Fruit fly (Drosophila melanogaster) whole organism, prepupa: ENCODE data around the gene CG42747.

Experiments
- Blimp-1 ChIP-seq: fragments of 200-800 bp; sonication (Bioruptor generic); optimal IDR thresholded peaks from 3 replicates; lab custom pipeline; 2017; ENCODE audit warnings: missing biosample characterization, missing genetic modification characterization, mild to moderate bottlenecking, moderate library complexity, missing genetic modification reagents
- CG10669 ChIP-seq: fragments of 200-800 bp; sonication (Bioruptor generic); optimal IDR thresholded peaks from 3 replicates; lab custom pipeline; 2018; ENCODE audit warnings: missing biosample characterization, mild to moderate bottlenecking, missing genetic modification characterization, moderate library complexity
- CG11294 ChIP-seq: fragments of 200-800 bp; sonication (Bioruptor generic); IDR thresholded peaks from 2 replicates; pipeline ENCODE4 v1.3.6; 2022; ENCODE audit warnings: missing biosample characterization, missing genetic modification characterization
- CG11762 ChIP-seq: fragments of 200-800 bp; sonication (Bioruptor generic); optimal IDR thresholded peaks from 3 replicates; lab custom pipeline; 2016; ENCODE audit warnings: missing biosample characterization, missing genetic modification characterization; ENCODE audit not compliant: insufficient read depth
- CG11902 ChIP-seq: fragments of 200-800 bp; sonication (Bioruptor generic); optimal IDR thresholded peaks from 3 replicates; lab custom pipeline; 2016; ENCODE audit warnings: missing biosample characterization, missing genetic modification characterization
- CG15336 ChIP-seq: fragments of 200-800 bp; sonication (Bioruptor generic); IDR thresholded peaks from 2 replicates; pipeline ENCODE4 v1.3.6; 2022; ENCODE audit warnings: missing biosample characterization, missing genetic modification characterization
- CG1621 ChIP-seq: fragments of 200-800 bp; sonication (Bioruptor generic); optimal IDR thresholded peaks from 3 replicates; lab custom pipeline; 2018; ENCODE audit warnings: missing biosample characterization, mild to moderate bottlenecking, missing genetic modification characterization
- CG3032 ChIP-seq: fragments of 200-800 bp; optimal IDR thresholded peaks from 2 replicates; lab custom pipeline; 2019; ENCODE audit warnings: missing biosample characterization, mild to moderate bottlenecking, missing genetic modification characterization, moderate library complexity
- CG31627 ChIP-seq: fragments of 200-800 bp; sonication (Bioruptor generic); optimal IDR thresholded peaks from 3 replicates; lab custom pipeline; 2016; ENCODE audit warnings: missing biosample characterization, missing genetic modification characterization
- CG32006 ChIP-seq: fragments of 200-800 bp; sonication (Bioruptor generic); optimal IDR thresholded peaks from 3 replicates; lab custom pipeline; 2017; ENCODE audit warnings: missing biosample characterization, mild to moderate bottlenecking, missing genetic modification characterization
- CG34406 ChIP-seq: fragments of 200-800 bp; sonication (Bioruptor generic); optimal IDR thresholded peaks from 3 replicates; lab custom pipeline; 2016; ENCODE audit warnings: missing biosample characterization, missing genetic modification characterization
- CG3919 ChIP-seq: fragments of 200-800 bp; sonication (Bioruptor generic); optimal IDR thresholded peaks from 3 replicates; lab custom pipeline; 2016; ENCODE audit warnings: missing biosample characterization, missing genetic modification characterization
- CG4318 ChIP-seq: fragments of 200-800 bp; sonication (Bioruptor generic); optimal IDR thresholded peaks from 3 replicates; lab custom pipeline; 2017; ENCODE audit warnings: missing biosample characterization, mild to moderate bottlenecking, missing genetic modification characterization
- CG6163 ChIP-seq: fragments of 200-800 bp; sonication (Bioruptor generic); IDR thresholded peaks from 3 replicates; pipeline ENCODE4 v1.3.6; 2022; ENCODE audit warnings: missing biosample characterization, missing genetic modification characterization
- CG6276 ChIP-seq: fragments of 200-800 bp; sonication (Bioruptor generic); optimal IDR thresholded peaks from 2 replicates; lab custom pipeline; 2017; ENCODE audit warnings: missing biosample characterization, mild to moderate bottlenecking, missing genetic modification characterization
- CG6792 ChIP-seq: fragments of 200-800 bp; sonication (Bioruptor generic); optimal IDR thresholded peaks from 3 replicates; lab custom pipeline; 2016; ENCODE audit warnings: missing biosample characterization, missing genetic modification characterization
- CG6808 ChIP-seq: fragments of 200-800 bp; sonication (Bioruptor generic); optimal IDR thresholded peaks from 3 replicates; lab custom pipeline; 2017; ENCODE audit warnings: missing biosample characterization, missing genetic modification characterization, mild to moderate bottlenecking, moderate library complexity, missing genetic modification reagents
- CG6854 ChIP-seq: fragments of 200-800 bp; sonication (Bioruptor generic); optimal IDR thresholded peaks from 2 replicates; lab custom pipeline; 2017; ENCODE audit warnings: missing biosample characterization, mild to moderate bottlenecking, missing genetic modification characterization
- CG7368 ChIP-seq: fragments of 200-800 bp; sonication (Bioruptor generic); optimal IDR thresholded peaks from 3 replicates; lab custom pipeline; 2016; ENCODE audit warnings: missing biosample characterization, missing genetic modification characterization
- CG8119 ChIP-seq: fragments of 200-800 bp; sonication (Bioruptor generic); IDR thresholded peaks from 3 replicates; pipeline ENCODE4 v1.3.6; 2022; ENCODE audit warnings: missing biosample characterization, missing genetic modification characterization
- CG8319 ChIP-seq: fragments of 200-800 bp; sonication (Bioruptor generic); optimal IDR thresholded peaks from 3 replicates; lab custom pipeline; 2016; ENCODE audit warnings: missing biosample characterization, missing genetic modification characterization
- CG8632 ChIP-seq: fragments of 200-800 bp; sonication (Bioruptor generic); optimal IDR thresholded peaks from 3 replicates; lab custom pipeline; 2016; ENCODE audit warnings: missing biosample characterization, missing genetic modification characterization
- CG9139 ChIP-seq: fragments of 200-800 bp; sonication (Bioruptor generic); optimal IDR thresholded peaks from 3 replicates; lab custom pipeline; 2017; ENCODE audit warnings: missing biosample characterization, mild to moderate bottlenecking, missing genetic modification characterization
- Eip75B ChIP-seq: fragments of 200-800 bp; sonication (Bioruptor generic); optimal IDR thresholded peaks from 3 replicates; lab custom pipeline; 2016; ENCODE audit warnings: missing biosample characterization, missing genetic modification characterization
- Eip78C ChIP-seq: fragments of 200-800 bp; sonication (Bioruptor generic); peaks from one replicate; lab custom pipeline; 2016; ENCODE audit warnings: missing biosample characterization, missing genetic modification characterization
- Eip93F ChIP-seq: fragments of 200-800 bp; sonication (Bioruptor generic); optimal IDR thresholded peaks from 2 replicates; lab custom pipeline; 2016; ENCODE audit warnings: missing biosample characterization, mild to moderate bottlenecking, missing genetic modification characterization
- Ets21C ChIP-seq: fragments of 200-800 bp; sonication (Bioruptor generic); optimal IDR thresholded peaks from 3 replicates; lab custom pipeline; 2016; ENCODE audit warnings: missing biosample characterization, missing genetic modification characterization
- Ets96B ChIP-seq: fragments of 200-800 bp; optimal IDR thresholded peaks from 2 replicates; lab custom pipeline; 2019; ENCODE audit warnings: missing biosample characterization, mild to moderate bottlenecking, missing genetic modification characterization, moderate library complexity
- Hr38 ChIP-seq: sonication (Bioruptor generic); optimal IDR thresholded peaks from 2 replicates; lab custom pipeline; 2016; ENCODE audit warnings: missing biosample characterization, missing genetic modification characterization
- Hr39 ChIP-seq: fragments of 200-800 bp; sonication (Bioruptor generic); optimal IDR thresholded peaks from 2 replicates; lab custom pipeline; 2016; ENCODE audit warnings: missing biosample characterization, missing genetic modification characterization
- Hr4 ChIP-seq: fragments of 200-800 bp; sonication (Bioruptor generic); optimal IDR thresholded peaks from 3 replicates; lab custom pipeline; 2016; ENCODE audit warnings: missing biosample characterization, missing genetic modification characterization
- Lpt ChIP-seq: fragments of 200-800 bp; sonication (Bioruptor generic); optimal IDR thresholded peaks from 3 replicates; lab custom pipeline; 2016; ENCODE audit warnings: missing biosample characterization, missing genetic modification characterization
- Met ChIP-seq: fragments of 200-800 bp; sonication (Bioruptor generic); optimal IDR thresholded peaks from 3 replicates; lab custom pipeline; 2016; ENCODE audit warnings: missing biosample characterization, missing genetic modification characterization
- Sox102F ChIP-seq: fragments of 200-800 bp; sonication (Bioruptor generic); optimal IDR thresholded peaks from 2 replicates; lab custom pipeline; 2016; ENCODE audit warnings: missing biosample characterization, mild to moderate bottlenecking, missing genetic modification characterization
- Sox15 ChIP-seq: fragments of 200-800 bp; sonication (Bioruptor generic); optimal IDR thresholded peaks from 3 replicates; lab custom pipeline; 2016; ENCODE audit warnings: missing biosample characterization, missing genetic modification characterization
- achi ChIP-seq: fragments of 200-800 bp; sonication (Bioruptor generic); optimal IDR thresholded peaks from 3 replicates; lab custom pipeline; 2016; ENCODE audit warnings: missing biosample characterization, missing genetic modification characterization
- acj6 ChIP-seq: fragments of 200-800 bp; sonication (Bioruptor generic); optimal IDR thresholded peaks from 3 replicates; lab custom pipeline; 2016; ENCODE audit warnings: missing biosample characterization, missing genetic modification characterization
- cyc ChIP-seq: fragments of 200-800 bp; sonication (Bioruptor generic); optimal IDR thresholded peaks from 3 replicates; lab custom pipeline; 2016; ENCODE audit warnings: missing biosample characterization, missing genetic modification characterization
- dsx ChIP-seq: fragments of 200-800 bp; optimal IDR thresholded peaks from 3 replicates; lab custom pipeline; 2019; ENCODE audit warnings: missing biosample characterization, mild to moderate bottlenecking, missing genetic modification characterization, moderate library complexity; ENCODE audit not compliant: poor library complexity, severe bottlenecking
- eg ChIP-seq: fragments of 200-800 bp; sonication (Bioruptor generic); IDR thresholded peaks from 3 replicates; pipeline ENCODE4 v1.3.6; 2022; ENCODE audit warnings: missing biosample characterization, missing genetic modification characterization
- esn ChIP-seq: fragments of 200-800 bp; sonication (Bioruptor generic); optimal IDR thresholded peaks from 2 replicates; lab custom pipeline; 2016; ENCODE audit warnings: missing biosample characterization, mild to moderate bottlenecking, missing genetic modification characterization, moderate library complexity
- fd59A ChIP-seq: fragments of 200-800 bp; sonication (Bioruptor generic); optimal IDR thresholded peaks from 2 replicates; lab custom pipeline; 2017; ENCODE audit warnings: missing biosample characterization, mild to moderate bottlenecking, missing genetic modification characterization, missing genetic modification reagents
- lz ChIP-seq: fragments of 200-800 bp; sonication (Bioruptor generic); optimal IDR thresholded peaks from 3 replicates; lab custom pipeline; 2016; ENCODE audit warnings: missing biosample characterization, missing genetic modification characterization
- net ChIP-seq: fragments of 200-800 bp; sonication (Bioruptor generic); optimal IDR thresholded peaks from 3 replicates; lab custom pipeline; 2016; ENCODE audit warnings: missing biosample characterization, missing genetic modification characterization
- spab ChIP-seq: fragments of 200-800 bp; sonication (Bioruptor generic); optimal IDR thresholded peaks from 2 replicates; lab custom pipeline; 2017; ENCODE audit warnings: missing biosample characterization, mild to moderate bottlenecking, missing genetic modification characterization, missing genetic modification reagents
- ss ChIP-seq, 2 experiments: fragments of 200-800 bp; sonication (Bioruptor generic); optimal IDR thresholded peaks; 2 replicates in 1 of 2; 3 replicates in 1 of 2; lab custom pipeline; 2017 to 2018; ENCODE audit warnings: mild to moderate bottlenecking in 2 of 2, missing biosample characterization in 2 of 2, missing genetic modification characterization in 2 of 2, moderate library complexity in 1 of 2
- topi ChIP-seq: fragments of 200-800 bp; sonication (Bioruptor generic); optimal IDR thresholded peaks from 3 replicates; lab custom pipeline; 2016; ENCODE audit warnings: missing biosample characterization, missing genetic modification characterization

The CG42747 gene

dm6 chr3L:6363626-6364025 is 36.8 kb upstream of the CG42747 start (continued):
- TF ChIP-seq CG6276 (peak; percentile 29), CG32006 (peak; percentile 38), Eip93F (peak; percentile 32), eg (GFP tag; lab: Robert Waterston, UW) (peak; percentile 67; the same call in 2 of the 3 replicates), CG8319 (GFP tag; lab: Kevin White, UChicago) (peak; percentile 36), Hr39 (GFP tag; lab: Kevin White, UChicago) (peak; percentile 70), CG4318 (GFP tag; lab: Kevin White, UChicago) (no peak), CG9139 (GFP tag; lab: Kevin White, UChicago) (peak; percentile 50), CG11902 (GFP tag; lab: Kevin White, UChicago) (peak; percentile 62), achi (GFP tag; lab: Kevin White, UChicago) (peak; percentile 74), CG11294 (GFP tag; lab: Robert Waterston, UW) (0 out of 2 replicates have a peak, but pooled peaks have one; percentile 19), CG3919 (GFP tag; lab: Kevin White, UChicago) (peak; percentile 84), Sox102F (GFP tag; lab: Kevin White, UChicago) (peak; percentile 74), CG1621 (tag; lab: Kevin White, UChicago) (peak; percentile 79), CG8632 (GFP tag; lab: Kevin White, UChicago) (peak; percentile 75), Hr4 (GFP tag; lab: Kevin White, UChicago) (peak; percentile 38), CG8119 (GFP tag; lab: Robert Waterston, UW) (peak; percentile 62), CG6792 (GFP tag; lab: Kevin White, UChicago) (peak; percentile 76), fd59A (GFP tag; lab: Kevin White, UChicago) (peak; percentile 58), Met (GFP tag; lab: Kevin White, UChicago) (peak; percentile 83), Eip75B (GFP tag; lab: Kevin White, UChicago) (peak; percentile 78), CG6808 (peak; percentile 39)

dm6 chr3L:6364217-6364616 is 36.2 kb upstream of the CG42747 start:
- peak; percentile 56 for TF ChIP-seq Ets96B (tag; lab: Kevin White, UChicago)
- peak; percentile 16 to 47 for TF ChIP-seq ss (GFP tag; optimal IDR thresholded peaks at IDR 0.05; lab: Kevin White, UChicago)
- peak; percentile 10 for TF ChIP-seq Eip75B (GFP tag; lab: Kevin White, UChicago)
- TF ChIP-seq CG8319 (GFP tag; lab: Kevin White, UChicago), result peak; percentile 27
- peak; percentile 65 for TF ChIP-seq CG3032 (tag; lab: Kevin White, UChicago)
- TF ChIP-seq CG6163 (GFP tag; lab: Robert Waterston, UW), result peak; percentile 51; the same call in 2 of the 3 replicates
- peak; percentile 33 for TF ChIP-seq dsx (GFP tag; lab: Kevin White, UChicago)
- no peak for TF ChIP-seq CG6792 (GFP tag; lab: Kevin White, UChicago)
- peak; percentile 41 for TF ChIP-seq CG31627
- TF ChIP-seq CG10669 (GFP tag; lab: Kevin White, UChicago), result peak; percentile 61
- TF ChIP-seq topi (GFP tag; lab: Kevin White, UChicago), result peak; percentile 59
- peak; percentile 36 for TF ChIP-seq CG7368 (GFP tag; lab: Kevin White, UChicago)
- TF ChIP-seq Ets21C (GFP tag; lab: Kevin White, UChicago), result no peak
- TF ChIP-seq CG3919 (GFP tag; lab: Kevin White, UChicago), result peak; percentile 63
- TF ChIP-seq CG6808, result peak; percentile 59
- no peak for TF ChIP-seq lz (GFP tag; lab: Kevin White, UChicago)
- TF ChIP-seq CG4318 (GFP tag; lab: Kevin White, UChicago), result no peak
- peak; percentile 0 for TF ChIP-seq esn (GFP tag; lab: Kevin White, UChicago)
- TF ChIP-seq achi (GFP tag; lab: Kevin White, UChicago), result peak; percentile 40
- no peak for TF ChIP-seq CG6854 (GFP tag; lab: Kevin White, UChicago)
- no peak for TF ChIP-seq Blimp-1 (GFP tag; lab: Kevin White, UChicago)
- peak; percentile 19 for TF ChIP-seq Sox102F (GFP tag; lab: Kevin White, UChicago)
- TF ChIP-seq CG11762 (GFP tag; lab: Kevin White, UChicago), result peak; percentile 43
- TF ChIP-seq CG15336, result no peak
- peak; percentile 54 for TF ChIP-seq cyc (GFP tag; lab: Kevin White, UChicago)
- TF ChIP-seq CG8632 (GFP tag; lab: Kevin White, UChicago), result peak; percentile 27
- peak; percentile 44 for TF ChIP-seq acj6 (GFP tag; lab: Kevin White, UChicago)
- TF ChIP-seq CG11294 (GFP tag; lab: Robert Waterston, UW), result no peak
- no peak for TF ChIP-seq net (GFP tag; lab: Kevin White, UChicago)
- TF ChIP-seq Hr38 (GFP tag; lab: Kevin White, UChicago), result no peak
- TF ChIP-seq CG34406 (GFP tag; lab: Kevin White, UChicago), result peak; percentile 43
- TF ChIP-seq CG11902 (GFP tag; lab: Kevin White, UChicago), result peak; percentile 24
- peak; percentile 19 for TF ChIP-seq Hr39 (GFP tag; lab: Kevin White, UChicago)
- TF ChIP-seq spab (GFP tag; lab: Kevin White, UChicago), result peak; percentile 52
- peak; percentile 83 for TF ChIP-seq Eip78C (GFP tag; lab: Kevin White, UChicago)
- no peak for TF ChIP-seq Sox15 (GFP tag; lab: Kevin White, UChicago)
- peak; percentile 6 for TF ChIP-seq CG1621 (tag; lab: Kevin White, UChicago)
- TF ChIP-seq eg (GFP tag; lab: Robert Waterston, UW), result no peak
- no peak for TF ChIP-seq Lpt
